Worm (Caenorhabditis elegans): Measurements from ENCODE around the gene tsen-54.

ce11 chrIV:1914900-1915299, 33.1 kb upstream of the tsen-54 start:
- TF ChIP-seq nhr-12 (tag; optimal IDR thresholded peaks at IDR 0.05) (no peak), nhr-2 (tag; optimal IDR thresholded peaks at IDR 0.05) (no peak), unc-39 (tag; optimal IDR thresholded peaks at IDR 0.05) (no peak), pha-4 (tag; optimal IDR thresholded peaks at IDR 0.05) (no peak), mep-1 (tag; optimal IDR thresholded peaks at IDR 0.05) (no peak), unc-62 (GFP tag; optimal IDR thresholded peaks at IDR 0.05) (no peak)

Data from whole organism, mixed stage, embryonic.